Worm (Caenorhabditis elegans): ENCODE measurements around the gene sws-1.

sws-1 gene

DNA sequence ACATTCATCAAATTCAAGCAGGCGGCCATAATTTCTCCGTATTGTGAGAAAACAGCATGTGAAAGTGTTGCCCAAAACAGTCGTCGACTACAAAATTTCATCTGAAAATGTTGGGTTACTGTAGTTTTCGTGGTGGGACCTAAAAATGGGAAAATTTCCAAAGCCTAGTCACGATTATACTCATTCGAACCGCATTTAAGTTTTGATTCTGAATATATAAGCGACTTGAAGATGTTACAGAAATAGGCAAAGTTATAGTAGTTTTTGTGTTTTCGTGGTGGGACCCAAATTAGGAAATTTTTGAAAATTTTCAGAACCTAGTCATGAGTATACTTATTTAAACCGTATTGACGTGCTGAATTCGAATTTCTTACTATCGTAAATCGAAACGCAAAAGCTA, 3.4 kb downstream of the sws-1 start, which contains the start of gene Y39B6A.41:
Gene Y39B6A.41, minus strand, starts transcription at position 101 of the 400 bp plus-strand sequence.
- TF ChIP-seq nhr-6 (tag; optimal IDR thresholded peaks at IDR 0.05): no peak
- TF ChIP-seq dpl-1 (GFP tag; optimal IDR thresholded peaks at IDR 0.05): no peak
- no peak for TF ChIP-seq lsy-2 (tag; optimal IDR thresholded peaks at IDR 0.05)
- TF ChIP-seq daf-12 (tag; optimal IDR thresholded peaks at IDR 0.05): no peak
- no peak for TF ChIP-seq ceh-28 (tag; optimal IDR thresholded peaks at IDR 0.05)
- no peak for TF ChIP-seq cey-2 (tag; optimal IDR thresholded peaks at IDR 0.05; ENCODE audit: borderline replicate concordance, insufficient read depth)
- TF ChIP-seq T26A8.4 (GFP tag; IDR thresholded peaks at IDR 0.05): no peak
- TF ChIP-seq Y48G9A.11 (GFP tag; IDR thresholded peaks at IDR 0.05): no peak
- TF ChIP-seq spr-1 (tag; optimal IDR thresholded peaks at IDR 0.05): no peak
- no peak for TF ChIP-seq mxl-2 (GFP tag; conservative IDR thresholded peaks at IDR 0.05)

DNA sequence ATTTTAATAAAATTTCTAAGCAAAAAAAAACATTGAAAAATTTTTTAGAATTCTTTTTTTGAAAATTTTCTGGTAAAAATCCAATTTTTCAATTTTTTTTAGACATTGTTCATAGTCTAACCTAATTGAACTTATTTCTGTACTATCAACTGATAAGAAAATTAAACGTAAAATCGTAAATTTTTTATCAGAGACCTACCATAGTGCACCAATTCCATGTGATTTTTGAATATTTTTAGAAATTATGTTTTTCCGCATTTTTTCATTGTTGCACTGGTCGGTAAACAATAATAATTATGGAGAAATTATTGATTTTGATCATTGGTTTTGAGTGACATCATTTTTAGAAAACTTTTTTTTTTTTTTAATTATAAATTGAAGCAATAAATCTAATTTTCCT, 4.7 kb downstream of the sws-1 start:
- no peak for TF ChIP-seq daf-16 (GFP tag; optimal IDR thresholded peaks at IDR 0.05)
- TF ChIP-seq daf-16 (tag; optimal IDR thresholded peaks at IDR 0.05): peak; percentile 61
- no peak for TF ChIP-seq daf-8 (GFP tag; IDR thresholded peaks at IDR 0.05)
- TF ChIP-seq ceh-44 (GFP tag; IDR thresholded peaks at IDR 0.05): no peak

DNA sequence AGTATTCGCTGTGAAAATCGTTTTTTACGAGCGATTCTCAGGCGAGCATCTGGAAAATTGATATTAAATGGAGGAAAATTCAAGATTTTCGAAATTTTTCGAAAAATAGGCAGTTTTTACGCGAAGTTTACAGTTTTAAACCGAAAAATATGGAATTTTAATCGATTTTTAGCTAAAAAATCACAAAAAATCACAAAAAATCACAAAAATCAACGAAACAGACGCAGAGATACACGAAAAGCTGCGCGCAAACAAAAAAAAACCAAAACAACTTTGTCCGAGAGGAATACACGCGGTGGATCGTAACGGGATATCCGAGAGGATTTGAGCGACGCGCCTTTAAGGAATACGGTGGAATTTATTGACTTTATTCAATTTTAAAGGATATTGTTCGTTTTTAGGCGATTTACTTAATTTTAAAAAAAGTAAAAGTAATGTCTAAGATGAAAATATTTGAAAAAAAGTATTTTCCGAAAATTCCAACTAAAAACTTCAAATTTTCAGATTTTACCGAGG, 11.6 kb downstream of the sws-1 start, which contains the start of gene Y39B6A.42:
Gene Y39B6A.42, minus strand, starts transcription at position 51 of the 516 bp plus-strand sequence.
- no peak for TF ChIP-seq Y105C5A.15 (GFP tag; IDR thresholded peaks at IDR 0.05)
- no peak for TF ChIP-seq madf-5 (GFP tag; IDR thresholded peaks at IDR 0.05)
- peak; percentile 37; the same call in 1 of the 2 replicates for TF ChIP-seq lin-38 (GFP tag; IDR thresholded peaks at IDR 0.05)
- TF ChIP-seq unc-39 (tag; optimal IDR thresholded peaks at IDR 0.05): no peak
- no peak for TF ChIP-seq D1046.2 (GFP tag; IDR thresholded peaks at IDR 0.05)
- no peak for TF ChIP-seq jun-1 (tag; optimal IDR thresholded peaks at IDR 0.05)
- peak; percentile 13 for TF ChIP-seq F49E8.2 (tag; optimal IDR thresholded peaks at IDR 0.05; ENCODE audit: borderline replicate concordance)
- TF ChIP-seq spr-3 (GFP tag; optimal IDR thresholded peaks at IDR 0.05): no peak
- TF ChIP-seq ZK337.2 (GFP tag; IDR thresholded peaks at IDR 0.05): no peak

DNA sequence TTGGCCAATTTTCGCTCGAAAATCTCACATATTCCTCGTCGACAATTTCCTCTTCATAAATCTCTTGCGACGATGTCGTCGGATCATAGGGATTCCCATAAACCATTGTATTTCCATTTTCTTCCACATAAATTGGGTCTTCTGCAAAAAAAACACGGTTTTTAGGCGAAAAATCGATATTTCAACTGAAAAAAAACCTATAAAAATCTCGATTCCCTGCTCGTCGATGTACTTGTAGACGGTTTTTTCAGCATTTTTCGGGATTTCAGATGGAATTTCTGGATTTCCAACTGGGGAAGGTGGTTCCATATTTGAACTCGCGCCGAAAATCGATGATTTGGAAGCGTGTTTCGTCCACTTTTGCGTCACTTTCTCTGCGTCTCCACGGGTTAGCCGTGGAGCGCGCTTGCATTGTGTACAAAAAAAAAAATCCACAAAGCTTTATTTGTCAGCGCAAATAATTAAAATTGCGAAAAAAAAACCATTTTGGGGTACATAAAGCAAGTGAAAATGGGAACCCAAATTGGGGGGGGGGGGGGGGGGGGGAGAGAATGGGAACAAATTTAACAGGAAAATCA, 13.7 kb downstream of the sws-1 start, which contains the start of gene Y39B6A.43:
Gene Y39B6A.43, minus strand, starts transcription at position 351 of the 578 bp plus-strand sequence.
- TF ChIP-seq F49E8.2 (tag; optimal IDR thresholded peaks at IDR 0.05; ENCODE audit: borderline replicate concordance) (peak; percentile 96), Y48G9A.11 (GFP tag; IDR thresholded peaks at IDR 0.05) (peak; percentile 94), vab-7 (GFP tag; IDR thresholded peaks at IDR 0.05) (peak; percentile 83), ztf-11 (tag; optimal IDR thresholded peaks at IDR 0.05) (no peak), dpl-1 (GFP tag; optimal IDR thresholded peaks at IDR 0.05) (peak; percentile 99), unc-130 (GFP tag; optimal IDR thresholded peaks at IDR 0.05) (peak; percentile 93), dmd-8 (GFP tag; IDR thresholded peaks at IDR 0.05) (peak; percentile 80; the same call in 1 of the 2 replicates), F10B5.3 (tag; optimal IDR thresholded peaks at IDR 0.05) (peak; percentile 69), daf-8 (GFP tag; IDR thresholded peaks at IDR 0.05) (no peak), arid-1 (GFP tag; conservative IDR thresholded peaks at IDR 0.05) (peak; percentile 97), cey-2 (tag; optimal IDR thresholded peaks at IDR 0.05; ENCODE audit: borderline replicate concordance, insufficient read depth) (no peak), unc-62 (GFP tag; optimal IDR thresholded peaks at IDR 0.05 in 1 of 2) (peak in 1 of 2 experiments; percentile 99), unc-62 (tag; optimal IDR thresholded peaks at IDR 0.05) (no peak), rbr-2 (tag; optimal IDR thresholded peaks at IDR 0.05) (peak; percentile 96), zag-1 (tag; optimal IDR thresholded peaks at IDR 0.05) (peak; percentile 60), lim-7 (GFP tag; IDR thresholded peaks at IDR 0.05) (peak; percentile 41; the same call in 1 of the 2 replicates), F44E2.7 (GFP tag; IDR thresholded peaks at IDR 0.05) (peak; percentile 81; the same call in 1 of the 2 replicates), nhr-10 (tag; optimal IDR thresholded peaks at IDR 0.05) (no peak), unc-39 (tag; optimal IDR thresholded peaks at IDR 0.05) (no peak), F37D6.2 (tag; optimal IDR thresholded peaks at IDR 0.05) (peak; percentile 95), ces-1 (GFP tag; optimal IDR thresholded peaks at IDR 0.05) (peak; percentile 78), lir-3 (tag; optimal IDR thresholded peaks at IDR 0.05) (peak; percentile 24), daf-16 (GFP tag; optimal IDR thresholded peaks at IDR 0.05) (peak; percentile 39 to 53), daf-16 (tag; optimal IDR thresholded peaks at IDR 0.05) (peak; percentile 91), mxl-3 (GFP tag; optimal IDR thresholded peaks at IDR 0.05) (peak; percentile 78), lin-39 (tag; optimal IDR thresholded peaks at IDR 0.05) (no peak), nhr-76 (tag; optimal IDR thresholded peaks at IDR 0.05) (peak; percentile 55), attf-4 (tag; optimal IDR thresholded peaks at IDR 0.05) (no peak), ceh-44 (GFP tag; IDR thresholded peaks at IDR 0.05) (peak; percentile 94), sdz-12 (GFP tag; optimal IDR thresholded peaks at IDR 0.05) (no peak), mep-1 (tag; optimal IDR thresholded peaks at IDR 0.05) (peak; percentile 98)

All from whole organism, L4 larva.